Fruit fly (Drosophila melanogaster) whole organism, embryonic: ENCODE measurements around the gene CG43120.

Source experiments
- CG12071 ChIP-seq: fragments of 200-800 bp; sonication (Bioruptor generic); optimal IDR thresholded peaks from 3 replicates; lab custom pipeline; 2018; ENCODE audit warnings: missing biosample characterization, mild to moderate bottlenecking, missing genetic modification characterization
- CG14710 ChIP-seq: fragments of 200-800 bp; sonication (Bioruptor generic); optimal IDR thresholded peaks from 3 replicates; lab custom pipeline; 2019; ENCODE audit warnings: missing biosample characterization, mild to moderate bottlenecking, missing genetic modification characterization, moderate library complexity
- CG17328 ChIP-seq: fragments of 200-800 bp; sonication (Bioruptor generic); IDR thresholded peaks from 2 replicates; pipeline ENCODE4 v1.3.6; 2022; ENCODE audit warnings: missing biosample characterization, missing genetic modification characterization
- CG18262 ChIP-seq: fragments of 200-800 bp; optimal IDR thresholded peaks from 3 replicates; lab custom pipeline; 2019; ENCODE audit warnings: missing biosample characterization, mild to moderate bottlenecking, missing genetic modification characterization, moderate library complexity
- CG18599 ChIP-seq: fragments of 200-800 bp; sonication (Bioruptor generic); optimal IDR thresholded peaks from 3 replicates; lab custom pipeline; 2017; ENCODE audit warnings: missing biosample characterization, missing genetic modification characterization, mild to moderate bottlenecking, moderate library complexity, missing genetic modification reagents
- CG2116 ChIP-seq: fragments of 200-800 bp; sonication (Bioruptor generic); optimal IDR thresholded peaks from 3 replicates; lab custom pipeline; 2018; ENCODE audit warnings: missing biosample characterization, mild to moderate bottlenecking, missing genetic modification characterization
- CG31365 ChIP-seq: fragments of 200-800 bp; sonication (Bioruptor generic); optimal IDR thresholded peaks from 2 replicates; lab custom pipeline; 2018; ENCODE audit warnings: missing biosample characterization, mild to moderate bottlenecking, missing genetic modification characterization
- CG3847 ChIP-seq: fragments of 200-800 bp; sonication (Bioruptor generic); IDR thresholded peaks from 2 replicates; pipeline ENCODE4 v1.3.6; 2022; ENCODE audit warnings: missing biosample characterization, missing genetic modification characterization
- CG6254 ChIP-seq: fragments of 200-800 bp; sonication (Bioruptor generic); optimal IDR thresholded peaks from 3 replicates; lab custom pipeline; 2017; ENCODE audit warnings: mild to moderate bottlenecking, missing biosample characterization, missing genetic modification reagents, missing genetic modification characterization
- CG6272 ChIP-seq: fragments of 200-800 bp; sonication (Bioruptor generic); IDR thresholded peaks from 2 replicates; pipeline ENCODE4 v1.3.6; 2022; ENCODE audit warnings: missing biosample characterization, missing genetic modification characterization
- CG7556 ChIP-seq: fragments of 200-800 bp; sonication (Bioruptor generic); optimal IDR thresholded peaks from 2 replicates; lab custom pipeline; 2017; ENCODE audit warnings: missing biosample characterization, mild to moderate bottlenecking, missing genetic modification characterization
- CG8944 ChIP-seq: fragments of 200-800 bp; sonication (Bioruptor generic); optimal IDR thresholded peaks from 3 replicates; lab custom pipeline; 2016; ENCODE audit warnings: missing biosample characterization, missing genetic modification characterization
- Camta ChIP-seq: fragments of 200-800 bp; sonication (Bioruptor generic); optimal IDR thresholded peaks from 2 replicates; lab custom pipeline; 2016; ENCODE audit warnings: missing biosample characterization, missing genetic modification characterization
- Dip2 ChIP-seq: fragments of 200-800 bp; sonication (Bioruptor generic); IDR thresholded peaks from 2 replicates; pipeline ENCODE4 v1.3.6; 2022; ENCODE audit warnings: missing biosample characterization, missing genetic modification characterization
- H2.0 ChIP-seq: fragments of 200-800 bp; sonication (Bioruptor generic); IDR thresholded peaks from 2 replicates; pipeline ENCODE4 v1.3.6; 2022; ENCODE audit warnings: missing biosample characterization, missing genetic modification characterization
- Hr51 ChIP-seq, 2 experiments: fragments of 200-800 bp; sonication (Bioruptor generic); optimal IDR thresholded peaks; 2 replicates in 1 of 2; 3 replicates in 1 of 2; lab custom pipeline; 2016 to 2018; ENCODE audit warnings: missing biosample characterization in 2 of 2, missing genetic modification characterization in 2 of 2, mild to moderate bottlenecking in 1 of 2, moderate library complexity in 1 of 2
- Hsf ChIP-seq: fragments of 200-800 bp; sonication (Bioruptor generic); optimal IDR thresholded peaks from 3 replicates; lab custom pipeline; 2016; ENCODE audit warnings: missing biosample characterization, missing genetic modification characterization
- Kr ChIP-seq: fragments of 200-800 bp; sonication (Bioruptor generic); optimal IDR thresholded peaks from 2 replicates; lab custom pipeline; 2017; ENCODE audit warnings: missing biosample characterization, mild to moderate bottlenecking, missing genetic modification characterization
- Med ChIP-seq: fragments of 200-800 bp; sonication (Bioruptor generic); peaks from one replicate; lab custom pipeline; 2016; ENCODE audit warnings: missing biosample characterization, missing genetic modification characterization, mild to moderate bottlenecking, inconsistent platforms, moderate library complexity
- NfI ChIP-seq: fragments of 200-800 bp; sonication (Bioruptor generic); optimal IDR thresholded peaks from 3 replicates; lab custom pipeline; 2018; ENCODE audit warnings: missing biosample characterization, mild to moderate bottlenecking, missing genetic modification characterization, moderate library complexity
- Oli ChIP-seq: fragments of 200-800 bp; sonication (Bioruptor generic); optimal IDR thresholded peaks from 2 replicates; lab custom pipeline; 2018; ENCODE audit warnings: missing biosample characterization, mild to moderate bottlenecking, missing genetic modification characterization, moderate library complexity
- Sox100B ChIP-seq: fragments of 200-800 bp; sonication (Bioruptor generic); optimal IDR thresholded peaks from 3 replicates; lab custom pipeline; 2018; ENCODE audit warnings: missing biosample characterization, mild to moderate bottlenecking, missing genetic modification characterization
- Xrp1 ChIP-seq: fragments of 200-800 bp; sonication (Bioruptor generic); IDR thresholded peaks from 2 replicates; pipeline ENCODE4 v1.3.6; 2022; ENCODE audit warnings: missing biosample characterization, missing genetic modification characterization
- YL-1 ChIP-seq: fragments of 200-800 bp; sonication (Bioruptor generic); optimal IDR thresholded peaks from 3 replicates; lab custom pipeline; 2017; ENCODE audit warnings: missing biosample characterization, mild to moderate bottlenecking, missing genetic modification characterization
- bcd ChIP-seq: fragments of 200-800 bp; sonication (Bioruptor generic); optimal IDR thresholded peaks from 2 replicates; lab custom pipeline; 2017; ENCODE audit warnings: missing biosample characterization, mild to moderate bottlenecking, missing genetic modification characterization
- bsh ChIP-seq, 2 experiments: fragments of 200-800 bp; sonication (Bioruptor generic); optimal IDR thresholded peaks; 2 replicates each; lab custom pipeline; 2017 to 2018; ENCODE audit warnings: mild to moderate bottlenecking in 2 of 2, missing biosample characterization in 2 of 2, missing genetic modification characterization in 2 of 2, moderate library complexity in 1 of 2
- cwo ChIP-seq: fragments of 200-800 bp; sonication (Bioruptor generic); optimal IDR thresholded peaks from 3 replicates; lab custom pipeline; 2017; ENCODE audit warnings: missing biosample characterization, missing genetic modification characterization, mild to moderate bottlenecking, moderate library complexity, missing genetic modification reagents
- dysf ChIP-seq: fragments of 200-800 bp; sonication (Bioruptor generic); IDR thresholded peaks from 3 replicates; pipeline ENCODE4 v1.3.6; 2022; ENCODE audit warnings: missing biosample characterization, missing genetic modification characterization
- fru ChIP-seq: fragments of >200 bp; optimal IDR thresholded peaks from 2 replicates; lab custom pipeline; 2017
- gem ChIP-seq: fragments of 200-800 bp; sonication (Bioruptor generic); optimal IDR thresholded peaks from 2 replicates; lab custom pipeline; 2019; ENCODE audit warnings: missing biosample characterization, mild to moderate bottlenecking, missing genetic modification characterization, moderate library complexity
- gsb ChIP-seq: fragments of 200-800 bp; sonication (Bioruptor generic); IDR thresholded peaks from 2 replicates; pipeline ENCODE4 v1.3.6; 2022; ENCODE audit warnings: missing biosample characterization, missing genetic modification characterization
- lbe ChIP-seq: fragments of 200-800 bp; sonication (Bioruptor generic); optimal IDR thresholded peaks from 2 replicates; lab custom pipeline; 2016; ENCODE audit warnings: missing biosample characterization, mild to moderate bottlenecking, missing genetic modification characterization
- nom ChIP-seq: fragments of 200-800 bp; sonication (Bioruptor generic); optimal IDR thresholded peaks from 2 replicates; lab custom pipeline; 2017; ENCODE audit warnings: missing biosample characterization, missing genetic modification characterization, mild to moderate bottlenecking, moderate library complexity, missing genetic modification reagents
- row ChIP-seq: fragments of 200-800 bp; sonication (Bioruptor generic); IDR thresholded peaks from 3 replicates; pipeline ENCODE4 v1.3.6; 2022; ENCODE audit warnings: missing biosample characterization, missing genetic modification characterization
- ttk ChIP-seq: fragments of 200-800 bp; sonication (Bioruptor generic); IDR thresholded peaks from 2 replicates; pipeline ENCODE4 v2.1.2; 2022; ENCODE audit warnings: missing biosample characterization, missing genetic modification characterization
- vvl ChIP-seq: fragments of 200-800 bp; sonication (Bioruptor generic); IDR thresholded peaks from 2 replicates; pipeline ENCODE4 v1.3.6; 2022; ENCODE audit warnings: missing biosample characterization, missing genetic modification characterization
- zen2 ChIP-seq: fragments of 200-800 bp; sonication (Bioruptor generic); IDR thresholded peaks from 3 replicates; pipeline ENCODE4 v1.3.6; 2022; ENCODE audit warnings: missing biosample characterization, missing genetic modification characterization; ENCODE audit not compliant: partially characterized antibody

CG43120 gene

DNA sequence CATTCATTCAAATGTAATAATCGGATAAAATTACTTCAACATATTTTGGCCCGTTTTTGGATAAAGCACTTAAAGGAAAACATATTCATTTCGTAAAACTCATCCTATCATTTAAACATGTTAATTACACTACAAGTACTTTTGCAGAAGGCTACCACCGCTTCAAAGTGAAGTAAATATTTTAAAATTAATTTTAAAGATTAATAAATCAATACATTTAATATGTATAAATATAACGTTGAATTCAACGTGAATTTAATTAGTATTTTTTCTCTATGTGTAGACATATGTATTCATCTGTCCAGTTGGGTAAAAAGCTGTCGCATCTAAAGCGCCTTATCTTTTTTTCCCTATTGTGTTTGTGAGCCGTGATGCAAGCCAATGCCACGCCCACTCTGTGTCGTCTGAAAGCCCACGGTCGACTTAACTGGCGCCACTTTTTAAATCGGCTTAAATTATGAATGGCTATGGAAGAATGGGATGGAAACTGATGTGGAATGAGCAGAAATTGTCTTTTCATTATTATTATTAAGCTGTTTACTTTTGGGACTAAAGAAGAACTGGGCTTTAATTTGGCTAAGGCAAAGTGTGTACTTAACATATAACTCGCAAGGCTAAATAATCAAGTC is 38.3 kb upstream of the CG43120 start (continued):
- TF ChIP-seq Oli, result peak; percentile 16
- TF ChIP-seq Xrp1 (GFP tag; lab: Robert Waterston, UW), result peak; percentile 11; the same call in 1 of the 2 replicates
- peak; percentile 8 for TF ChIP-seq CG18599 (GFP tag; lab: Kevin White, UChicago)
- no peak for TF ChIP-seq gsb (GFP tag; lab: Robert Waterston, UW)
- no peak for TF ChIP-seq cwo (GFP tag; lab: Kevin White, UChicago)
- TF ChIP-seq CG18262 (tag; lab: Kevin White, UChicago), result peak; percentile 19
- no peak for TF ChIP-seq CG7556
- peak in 1 of 2 experiments; percentile 14 for TF ChIP-seq bsh (GFP tag; optimal IDR thresholded peaks at IDR 0.05; lab: Kevin White, UChicago)
- TF ChIP-seq CG14710 (tag; lab: Kevin White, UChicago), result no peak

DNA sequence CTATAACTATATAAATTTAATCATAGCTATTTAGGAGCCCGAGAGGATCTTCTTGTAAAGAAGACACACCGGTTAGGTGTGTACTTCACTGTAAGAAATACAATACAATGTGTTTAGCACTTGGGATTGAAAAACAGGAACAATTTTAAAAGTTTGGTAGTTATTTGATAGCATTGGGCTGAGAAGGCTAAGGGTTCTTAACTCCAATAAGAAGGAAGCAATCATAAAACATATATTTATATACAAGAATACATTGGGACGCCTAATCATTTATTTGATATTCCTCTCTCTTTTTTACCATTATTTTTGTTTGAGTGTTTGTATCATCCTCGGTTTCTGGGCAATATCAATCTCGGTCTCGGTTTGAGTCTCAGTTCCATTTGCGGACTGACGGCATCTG is 35.2 kb upstream of the CG43120 start:
- TF ChIP-seq CG8944 (GFP tag; lab: Kevin White, UChicago), result no peak
- no peak for TF ChIP-seq CG31365 (tag; lab: Kevin White, UChicago)
- TF ChIP-seq NfI (GFP tag; lab: Kevin White, UChicago), result no peak
- TF ChIP-seq bcd, result no peak
- no peak for TF ChIP-seq CG12071 (GFP tag; lab: Kevin White, UChicago)
- TF ChIP-seq YL-1 (GFP tag; lab: Kevin White, UChicago), result no peak
- TF ChIP-seq, all 482 proteins: peak for 0

DNA sequence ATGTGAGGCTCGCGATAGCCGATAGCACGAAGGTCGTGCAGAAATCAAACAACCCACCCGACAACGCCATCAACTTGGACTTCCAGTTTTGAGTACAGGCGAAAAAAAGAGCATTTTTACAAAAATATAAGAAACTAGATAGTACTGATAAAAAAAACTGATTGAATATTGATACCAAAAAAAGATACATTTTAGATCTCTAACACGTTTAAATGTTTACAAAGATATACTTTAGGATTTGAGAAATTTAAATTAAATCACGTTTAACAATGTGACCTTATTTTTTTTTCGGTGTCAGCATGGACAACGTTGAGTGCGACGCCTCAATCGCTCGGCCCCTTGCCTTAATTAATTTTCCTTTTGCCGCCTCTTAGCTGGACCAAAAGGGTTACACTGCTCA is 31.5 kb upstream of the CG43120 start:
- TF ChIP-seq ttk (GFP tag; lab: Robert Waterston, UW) (no peak), Kr (no peak), lbe (GFP tag; lab: Kevin White, UChicago) (peak; percentile 11), Dip2 (GFP tag; lab: Robert Waterston, UW) (no peak), H2.0 (GFP tag; lab: Robert Waterston, UW) (no peak), vvl (GFP tag; lab: Robert Waterston, UW) (0 out of 2 replicates have a peak, but pooled peaks have one; percentile 8), Med (peak; percentile 53), CG3847 (no peak), Hsf (GFP tag; lab: Kevin White, UChicago) (no peak), Hr51 (GFP tag; optimal IDR thresholded peaks at IDR 0.05; lab: Kevin White, UChicago) (peak in 1 of 2 experiments; percentile 3), Sox100B (GFP tag; lab: Kevin White, UChicago) (no peak), bsh (GFP tag; optimal IDR thresholded peaks at IDR 0.05; lab: Kevin White, UChicago) (peak in 1 of 2 experiments; percentile 18), zen2 (GFP tag; lab: Robert Waterston, UW) (no peak), Camta (no peak), gem (tag; lab: Kevin White, UChicago) (peak; percentile 14), fru (lab: Kevin White, UChicago) (no peak), dysf (GFP tag; lab: Robert Waterston, UW) (0 out of 3 replicates have a peak, but pooled peaks have one; percentile 8), row (GFP tag; lab: Robert Waterston, UW) (peak; percentile 34; the same call in 2 of the 3 replicates), CG2116 (GFP tag; lab: Kevin White, UChicago) (no peak), CG17328 (peak; percentile 4; the same call in 1 of the 2 replicates)
- TF ChIP-seq, all 482 proteins: peak for 9

DNA sequence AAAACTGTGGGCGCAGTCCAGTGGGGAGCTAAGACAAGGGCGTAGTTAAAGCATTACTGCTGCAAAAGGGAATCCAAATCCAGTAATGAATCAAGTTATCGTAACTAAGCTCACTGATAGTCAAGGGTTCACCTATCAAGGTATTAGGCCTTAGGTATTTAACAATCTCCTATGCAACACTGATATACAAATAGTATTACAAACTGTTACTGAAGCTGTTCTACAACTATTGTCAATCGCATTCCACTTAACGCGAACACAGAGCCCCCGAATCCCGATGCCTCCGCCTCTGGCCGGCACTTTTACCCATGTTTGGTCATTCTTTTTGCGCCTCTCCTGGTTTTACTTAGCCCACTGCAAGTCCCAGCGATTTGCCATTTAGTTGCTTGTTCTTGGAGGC is 30.9 kb upstream of the CG43120 start:
- TF ChIP-seq nom (GFP tag; lab: Kevin White, UChicago) (peak; percentile 20), CG6272 (GFP tag; lab: Robert Waterston, UW) (no peak), CG6254 (GFP tag; lab: Kevin White, UChicago) (no peak), row (GFP tag; lab: Robert Waterston, UW) (0 out of 3 replicates have a peak, but pooled peaks have one; percentile 5)
